Fruit fly (Drosophila melanogaster) S2 (cell line): Measurements from ENCODE around the gene bsh.

ENCODE experiments used
- CG8478 ChIP-seq: fragments of >200 bp; optimal IDR thresholded peaks from 2 replicates; lab custom pipeline; 2018
- CTCF ChIP-seq, 2 experiments: fragments of >200 bp; optimal IDR thresholded peaks; 2 replicates each; lab custom pipeline; 2018

DNA sequence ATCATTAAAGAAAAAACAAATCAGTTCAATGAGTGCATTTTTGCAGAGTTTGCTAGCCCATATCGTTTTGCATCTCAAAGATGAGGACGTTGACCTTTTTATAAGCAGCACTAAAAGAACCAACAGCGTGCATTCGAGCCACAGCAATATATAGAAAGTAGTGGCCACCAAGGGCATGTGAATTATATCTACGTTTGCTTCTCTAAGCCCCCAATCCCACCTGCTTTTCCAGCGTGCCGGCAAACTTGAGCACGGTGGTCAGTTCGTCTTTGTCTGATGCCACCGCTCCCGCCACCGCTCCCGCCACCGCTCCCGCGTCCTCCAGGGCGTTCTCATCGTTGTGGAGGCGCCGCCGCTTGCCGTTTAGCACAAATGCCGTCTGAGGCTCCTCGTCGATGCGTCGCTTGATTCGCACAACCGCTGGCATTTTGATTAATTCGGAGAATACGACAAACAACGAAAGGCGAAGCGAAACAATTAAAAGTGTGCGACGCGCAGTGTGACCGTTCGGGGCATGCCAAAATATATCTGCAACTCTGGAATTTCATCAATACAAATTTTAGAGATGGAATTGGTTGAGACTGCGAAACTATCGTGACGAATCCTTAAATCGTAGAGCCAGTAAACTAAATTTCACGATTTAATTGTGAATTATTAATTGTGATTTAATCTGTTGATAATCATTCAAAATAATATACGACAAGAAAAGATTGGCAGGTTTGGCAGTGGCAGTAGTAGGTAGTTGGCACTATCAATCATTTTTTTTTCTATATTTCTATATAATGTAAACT is 26.6 kb upstream of the bsh start:
- no peak for TF ChIP-seq CG8478 (lab: Kevin White, UChicago)
- peak in 1 of 2 experiments; percentile 27 for TF ChIP-seq CTCF (optimal IDR thresholded peaks at IDR 0.05; lab: Kevin White, UChicago)
